Fruit fly (Drosophila melanogaster): ENCODE measurements around the gene CG11722.

CG11722 gene

dm6 chr3R:10079267-10079987 lies 34.1 kb upstream of the CG11722 start (continued):
- TF ChIP-seq CG2120 (GFP tag; optimal IDR thresholded peaks at IDR 0.05) (peak; percentile 14), Oli (tag; optimal IDR thresholded peaks at IDR 0.05) (peak; percentile 40), CG12299 (tag; optimal IDR thresholded peaks at IDR 0.05) (no peak), Sry-δ (GFP tag; optimal IDR thresholded peaks at IDR 0.05) (peak; percentile 1), CG8478 (optimal IDR thresholded peaks at IDR 0.05) (peak; percentile 21), CG34422 (GFP tag; IDR thresholded peaks at IDR 0.05) (peak; percentile 61; the same call in 2 of the 3 replicates), cg (GFP tag; optimal IDR thresholded peaks at IDR 0.05) (peak; percentile 63), ind (GFP tag; optimal IDR thresholded peaks at IDR 0.05) (peak; percentile 30), CG9215 (GFP tag; IDR thresholded peaks at IDR 0.05) (no peak), lab (GFP tag; optimal IDR thresholded peaks at IDR 0.05) (peak; percentile 33), Blimp-1 (GFP tag; optimal IDR thresholded peaks at IDR 0.05) (peak; percentile 49), Neu2 (GFP tag; optimal IDR thresholded peaks at IDR 0.05; ENCODE audit: borderline replicate concordance) (peak; percentile 3), Atf-2 (GFP tag; optimal IDR thresholded peaks at IDR 0.05) (peak; percentile 1), sr (GFP tag; IDR thresholded peaks at IDR 0.05) (no peak), trh (GFP tag; optimal IDR thresholded peaks at IDR 0.05) (no peak), Sox102F (GFP tag; optimal IDR thresholded peaks at IDR 0.05) (peak; percentile 73), Antp (GFP tag; optimal IDR thresholded peaks at IDR 0.05) (peak; percentile 2), CG8281 (tag; optimal IDR thresholded peaks at IDR 0.05) (no peak), CG2712 (tag; optimal IDR thresholded peaks at IDR 0.05) (peak; percentile 45), Pdp1 (GFP tag; optimal IDR thresholded peaks at IDR 0.05) (peak; percentile 17 to 22), CG15269 (tag; optimal IDR thresholded peaks at IDR 0.05) (peak; percentile 7), CG10321 (GFP tag; IDR thresholded peaks at IDR 0.05) (peak; percentile 42; the same call in 1 of the 2 replicates), zfh1 (GFP tag; IDR thresholded peaks at IDR 0.05) (peak; percentile 40; the same call in 1 of the 3 replicates), CG7839 (tag; optimal IDR thresholded peaks at IDR 0.05) (peak; percentile 35), Trl (optimal IDR thresholded peaks at IDR 0.05) (peak; percentile 55 to 64), Trl (GFP tag; optimal IDR thresholded peaks at IDR 0.05) (peak; percentile 28), twi (tag; optimal IDR thresholded peaks at IDR 0.05) (no peak), CG9797 (GFP tag; optimal IDR thresholded peaks at IDR 0.05) (no peak), CG11695 (GFP tag; IDR thresholded peaks at IDR 0.05) (0 out of 3 replicates have a peak, but pooled peaks have one; percentile 35), bsh (GFP tag; optimal IDR thresholded peaks at IDR 0.05) (peak in 1 of 2 experiments; percentile 50), CG14050 (GFP tag; IDR thresholded peaks at IDR 0.05) (no peak), Eip74EF (GFP tag; optimal IDR thresholded peaks at IDR 0.05) (peak in 1 of 2 experiments; percentile 9), CG15479 (GFP tag; optimal IDR thresholded peaks at IDR 0.05) (no peak), CG1602 (GFP tag; optimal IDR thresholded peaks at IDR 0.05) (peak; percentile 18), so (GFP tag; IDR thresholded peaks at IDR 0.05) (peak; percentile 46; the same call in 1 of the 3 replicates), dmrt99B (tag; optimal IDR thresholded peaks at IDR 0.05) (peak; percentile 57), tap (tag; optimal IDR thresholded peaks at IDR 0.05) (peak; percentile 3), Aef1 (GFP tag; IDR thresholded peaks at IDR 0.05) (peak; percentile 26; the same call in 1 of the 3 replicates), sens (GFP tag) (peak; percentile 86), peb (GFP tag; IDR thresholded peaks at IDR 0.05) (no peak), cato (GFP tag; optimal IDR thresholded peaks at IDR 0.05; ENCODE audit: borderline replicate concordance) (peak; percentile 22), Chrac-16 (GFP tag; optimal IDR thresholded peaks at IDR 0.05) (peak; percentile 11), CG9727 (GFP tag; optimal IDR thresholded peaks at IDR 0.05) (peak; percentile 35), mam (GFP tag; optimal IDR thresholded peaks at IDR 0.05) (peak; percentile 41), tx (GFP tag; optimal IDR thresholded peaks at IDR 0.05) (peak; percentile 8), CG17359 (tag; optimal IDR thresholded peaks at IDR 0.05) (peak; percentile 45), CG14441 (GFP tag; IDR thresholded peaks at IDR 0.05) (0 out of 2 replicates have a peak, but pooled peaks have one; percentile 8), lmd (GFP tag; IDR thresholded peaks at IDR 0.05) (peak; percentile 28; the same call in 1 of the 2 replicates), Ada2b (GFP tag; IDR thresholded peaks at IDR 0.05) (peak; percentile 34; the same call in 1 of the 2 replicates)

All from whole organism, embryonic.